Worm (Caenorhabditis elegans): ENCODE results near the gene rho-1.
"Not testable (repeated sequence)": the region's sequence is repeated elsewhere in the genome, so short reads cannot be mapped to it uniquely, and the experiment has no call there.

DNA sequence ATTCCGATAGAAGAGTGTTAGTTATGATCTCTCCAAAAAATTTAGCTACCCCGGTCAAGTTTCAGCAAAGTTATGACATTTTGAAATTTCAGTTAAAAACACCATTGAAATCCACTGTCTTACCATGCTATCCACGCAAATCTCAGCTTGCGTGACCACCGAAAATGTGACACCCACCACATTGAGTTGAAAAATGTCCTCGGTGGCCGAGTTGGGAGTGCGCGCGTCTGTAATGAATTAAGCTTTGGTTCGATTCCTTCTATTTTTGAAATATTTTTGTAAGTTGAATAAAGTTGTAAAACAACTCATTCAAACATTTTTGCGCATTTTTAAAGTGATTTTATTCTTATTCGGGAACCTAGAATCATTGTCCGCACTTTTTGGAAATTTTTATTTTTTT is 6.7 kb downstream of the rho-1 start:
- TF ChIP-seq egl-43 (GFP tag; IDR thresholded peaks at IDR 0.05); lsy-2 (tag; optimal IDR thresholded peaks at IDR 0.05); egl-27 (tag; optimal IDR thresholded peaks at IDR 0.05); dmd-6 (GFP tag; IDR thresholded peaks at IDR 0.05); ztf-11 (tag; optimal IDR thresholded peaks at IDR 0.05); unc-62 (GFP tag; optimal IDR thresholded peaks at IDR 0.05 in 1 of 2); unc-62 (tag; optimal IDR thresholded peaks at IDR 0.05); lin-13 (GFP tag; optimal IDR thresholded peaks at IDR 0.05); aha-1 (tag); attf-4 (tag; optimal IDR thresholded peaks at IDR 0.05); nhr-28 (tag; optimal IDR thresholded peaks at IDR 0.05); dpl-1 (GFP tag; optimal IDR thresholded peaks at IDR 0.05); fkh-10 (GFP tag; optimal IDR thresholded peaks at IDR 0.05); ZK546.5 (tag; optimal IDR thresholded peaks at IDR 0.05); pha-4 (tag; optimal IDR thresholded peaks at IDR 0.05): not testable (repeated sequence)
- TF ChIP-seq pha-4 (GFP tag; IDR thresholded peaks at IDR 0.05), result peak; percentile 28; the same call in 1 of the 2 replicates

Measured in whole organism, L4 larva.